Fruit fly (Drosophila melanogaster) whole organism, pupa: ENCODE measurements around the gene sav.
A peak's percentile ranks its signal among the peaks of the same experiment; 100 is the strongest.

Experiments
- CG13204 ChIP-seq: fragments of 200-800 bp; sonication (Bioruptor generic); optimal IDR thresholded peaks from 2 replicates; lab custom pipeline; 2018; ENCODE audit warnings: missing biosample characterization, mild to moderate bottlenecking, missing genetic modification characterization, moderate library complexity
- CG14655 ChIP-seq: fragments of 200-800 bp; sonication (Bioruptor generic); optimal IDR thresholded peaks from 3 replicates; lab custom pipeline; 2017; ENCODE audit warnings: mild to moderate bottlenecking, missing biosample characterization, missing genetic modification reagents, missing genetic modification characterization
- CG34367 ChIP-seq: fragments of 200-800 bp; sonication (Bioruptor generic); optimal IDR thresholded peaks from 2 replicates; lab custom pipeline; 2018; ENCODE audit warnings: missing biosample characterization, mild to moderate bottlenecking, missing genetic modification characterization
- CG8159 ChIP-seq: fragments of 200-800 bp; sonication (Bioruptor generic); optimal IDR thresholded peaks from 3 replicates; lab custom pipeline; 2018; ENCODE audit warnings: missing biosample characterization, mild to moderate bottlenecking, missing genetic modification characterization, moderate library complexity
- EcR ChIP-seq: fragments of 200-800 bp; sonication (Bioruptor generic); optimal IDR thresholded peaks from 3 replicates; lab custom pipeline; 2019; ENCODE audit warnings: missing biosample characterization, missing genetic modification characterization, mild to moderate bottlenecking, moderate library complexity, missing genetic modification reagents
- Pif1B ChIP-seq: fragments of 200-800 bp; sonication (Bioruptor generic); optimal IDR thresholded peaks from 3 replicates; lab custom pipeline; 2016; ENCODE audit warnings: missing biosample characterization, missing genetic modification characterization
- fd96Ca ChIP-seq: fragments of 200-800 bp; sonication (Bioruptor generic); IDR thresholded peaks from 3 replicates; pipeline ENCODE4 v1.3.6; 2022; ENCODE audit warnings: missing biosample characterization, missing genetic modification characterization

- no peak for TF ChIP-seq fd96Ca (GFP tag; lab: Robert Waterston, UW)
- no peak for TF ChIP-seq EcR
- peak; percentile 19 for TF ChIP-seq CG8159 (tag; lab: Kevin White, UChicago)
- peak; percentile 90 for TF ChIP-seq CG13204 (GFP tag; lab: Kevin White, UChicago)
- TF ChIP-seq CG34367 (tag; lab: Kevin White, UChicago) = no peak
- TF ChIP-seq CG14655 = peak; percentile 17
- no peak for TF ChIP-seq Pif1B (GFP tag; lab: Kevin White, UChicago)
These were observed 34.3 kb downstream of the sav start, which contains the start of gene lmd for dm6 chr3R:23026652-23027427.
